Worm (Caenorhabditis elegans) whole organism, L2 larva: ENCODE results near the gene nipi-3.

Experiments used
- F13H6.1 ChIP-seq: sonication (generic microtip); optimal IDR thresholded peaks from 2 replicates; lab custom pipeline; 2016; ENCODE audit warnings: missing genetic modification characterization, missing compliant biosample characterization
- ZK546.5 ChIP-seq: sonication (generic microtip); optimal IDR thresholded peaks from 2 replicates; lab custom pipeline; 2017; ENCODE audit warnings: missing biosample characterization, missing genetic modification characterization
- egl-27 ChIP-seq: sonication (generic microtip); optimal IDR thresholded peaks from 3 replicates; lab custom pipeline; 2017; ENCODE audit warnings: missing biosample characterization, missing genetic modification reagents, missing genetic modification characterization
- elt-3 ChIP-seq: sonication (generic microtip); optimal IDR thresholded peaks from 2 replicates; lab custom pipeline; 2017; ENCODE audit warnings: missing biosample characterization, missing genetic modification characterization
- fos-1 ChIP-seq: fragments of 150-350 bp; optimal IDR thresholded peaks from 2 replicates; lab custom pipeline; 2014; ENCODE audit warnings: missing biosample characterization, missing genetic modification characterization
- lin-11 ChIP-seq: fragments of 150-350 bp; sonication (generic microtip); optimal IDR thresholded peaks from 2 replicates; lab custom pipeline; 2014; ENCODE audit warnings: missing biosample characterization, missing genetic modification characterization, inconsistent platforms, mixed read lengths
- nhr-237 ChIP-seq: fragments of 150-350 bp; optimal IDR thresholded peaks from 2 replicates; lab custom pipeline; 2014; ENCODE audit warnings: missing biosample characterization, missing genetic modification characterization
- zag-1 ChIP-seq: fragments of 150-350 bp; optimal IDR thresholded peaks from 2 replicates; lab custom pipeline; 2014; ENCODE audit warnings: missing biosample characterization, missing genetic modification characterization
- ztf-11 ChIP-seq: sonication (generic microtip); optimal IDR thresholded peaks from 2 replicates; lab custom pipeline; 2017; ENCODE audit warnings: missing biosample characterization, missing genetic modification characterization

ce11 chrX:15630790-15631204 lies 23.0 kb downstream of the nipi-3 start:
- TF ChIP-seq zag-1 (tag; lab: Kevin White, UChicago) (peak; percentile 26), fos-1 (tag; lab: Kevin White, UChicago) (peak; percentile 30), ztf-11 (tag; lab: Kevin White, UChicago) (no peak), egl-27 (peak; percentile 25), elt-3 (tag; lab: Kevin White, UChicago) (no peak), lin-11 (tag; lab: Kevin White, UChicago) (no peak), F13H6.1 (peak; percentile 44), nhr-237 (tag; lab: Kevin White, UChicago) (no peak), ZK546.5 (tag; lab: Kevin White, UChicago) (no peak)
